Fruit fly (Drosophila melanogaster) whole organism, prepupa: Measurements from ENCODE around the gene Zcchc7.

ENCODE experiments used
- CG10631 ChIP-seq: fragments of 200-800 bp; sonication (Bioruptor generic); optimal IDR thresholded peaks from 2 replicates; lab custom pipeline; 2016; ENCODE audit warnings: missing biosample characterization, missing genetic modification characterization
- dac ChIP-seq: fragments of 200-800 bp; sonication (Bioruptor generic); optimal IDR thresholded peaks from 2 replicates; lab custom pipeline; 2017; ENCODE audit warnings: missing biosample characterization, mild to moderate bottlenecking, missing genetic modification characterization
- lz ChIP-seq: fragments of 200-800 bp; sonication (Bioruptor generic); optimal IDR thresholded peaks from 3 replicates; lab custom pipeline; 2016; ENCODE audit warnings: missing biosample characterization, missing genetic modification characterization
- net ChIP-seq: fragments of 200-800 bp; sonication (Bioruptor generic); optimal IDR thresholded peaks from 3 replicates; lab custom pipeline; 2016; ENCODE audit warnings: missing biosample characterization, missing genetic modification characterization

DNA sequence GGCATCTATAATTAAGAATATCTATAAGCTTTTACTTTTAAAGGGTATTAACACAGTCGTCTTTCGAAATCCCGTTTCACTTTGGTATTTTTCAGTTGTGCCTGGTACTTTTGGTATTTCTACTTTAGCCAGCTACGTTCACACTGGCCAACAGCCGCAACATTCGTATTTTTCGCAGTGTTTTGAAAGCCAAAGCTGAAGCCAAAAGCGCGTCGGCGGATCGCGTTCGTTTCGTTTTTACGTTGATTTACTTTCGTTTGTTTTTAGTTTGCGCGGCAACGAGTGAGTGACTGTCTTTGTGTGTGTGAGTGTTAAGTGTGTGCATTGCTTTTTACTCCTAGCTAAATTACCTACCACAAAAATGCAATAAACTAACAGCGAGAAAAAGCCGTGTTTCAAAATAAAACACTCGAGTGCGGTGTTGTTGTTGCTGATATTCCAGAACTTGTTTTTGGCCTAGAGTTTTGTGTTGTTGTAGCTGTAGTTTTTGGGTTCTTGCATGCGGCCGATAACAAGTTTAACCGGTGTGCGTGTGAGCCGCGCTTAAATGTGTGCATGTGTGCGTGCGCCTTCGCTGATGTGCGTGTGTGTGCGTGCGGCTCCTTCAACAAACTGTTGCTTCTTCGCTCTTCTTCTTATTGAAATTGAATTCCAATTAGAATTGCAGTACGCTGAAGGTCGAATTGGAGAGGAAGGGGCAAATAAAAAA is 20.1 kb downstream of the Zcchc7 start, which contains the start of gene Lmpt:
- TF ChIP-seq CG10631 (GFP tag; lab: Kevin White, UChicago) = no peak
- TF ChIP-seq net (GFP tag; lab: Kevin White, UChicago) = no peak
- no peak for TF ChIP-seq dac
- no peak for TF ChIP-seq lz (GFP tag; lab: Kevin White, UChicago)
